Worm (Caenorhabditis elegans): ENCODE data around the gene piki-1.

- TF ChIP-seq mdt-29 (GFP tag; IDR thresholded peaks at IDR 0.05) (no peak), ceh-62 (tag; optimal IDR thresholded peaks at IDR 0.05) (no peak), egl-27 (tag; optimal IDR thresholded peaks at IDR 0.05) (no peak), mdl-1 (tag; optimal IDR thresholded peaks at IDR 0.05) (peak in 1 of 2 experiments; percentile 39)
These were observed 24.2 kb downstream of the piki-1 start for ce11 chrX:15221865-15222551.

All from whole organism, L4 larva.